Fruit fly (Drosophila melanogaster): ENCODE results near the gene CG2116.

DNA sequence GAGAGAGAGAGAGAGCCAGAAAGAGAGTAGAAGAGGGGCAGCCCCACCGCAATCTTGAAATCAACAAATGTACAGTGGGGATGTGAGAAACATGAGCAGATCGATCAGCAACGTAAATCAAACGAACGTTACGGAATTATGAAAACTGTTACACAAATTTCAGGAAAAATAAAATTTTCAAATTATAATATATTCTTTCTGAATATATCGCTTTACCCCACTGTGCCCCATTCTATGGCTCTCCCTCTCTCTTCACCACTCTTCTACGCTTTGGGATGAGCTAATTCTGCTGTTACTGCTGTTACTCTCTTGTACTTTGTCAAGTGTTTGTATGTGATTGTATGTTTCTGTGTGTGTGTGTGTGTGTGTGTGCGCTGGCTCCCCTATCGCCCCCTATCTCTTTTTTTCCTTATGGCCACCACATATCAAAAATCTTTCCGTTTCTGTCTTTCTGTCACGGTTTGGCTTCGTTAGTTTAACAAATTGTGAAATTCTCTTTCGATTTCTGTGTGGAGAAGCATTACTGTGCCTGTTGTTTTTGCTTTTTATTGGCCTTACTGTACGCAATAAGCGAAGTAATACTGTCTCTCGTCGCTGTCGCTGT lies 38.5 kb upstream of the CG2116 start:
- TF ChIP-seq Sox15 (GFP tag; optimal IDR thresholded peaks at IDR 0.05) (peak; percentile 91), CG7368 (GFP tag; optimal IDR thresholded peaks at IDR 0.05) (peak; percentile 92), Eip78C (GFP tag) (peak; percentile 99), Ets96B (tag; optimal IDR thresholded peaks at IDR 0.05) (peak; percentile 94), CG16779 (tag; optimal IDR thresholded peaks at IDR 0.05) (peak; percentile 94), eg (GFP tag; IDR thresholded peaks at IDR 0.05) (peak; percentile 99), fd59A (GFP tag; optimal IDR thresholded peaks at IDR 0.05) (peak; percentile 91), cyc (GFP tag; optimal IDR thresholded peaks at IDR 0.05) (peak; percentile 93), net (GFP tag; optimal IDR thresholded peaks at IDR 0.05) (peak; percentile 97), CG15336 (GFP tag; IDR thresholded peaks at IDR 0.05) (peak; percentile 99)

All from whole organism, prepupa.